Worm (Caenorhabditis elegans) whole organism, midembryonic: ENCODE measurements around the gene idhg-1.

Experiments used
- T22C8.4 ChIP-seq: fragments of 200-800 bp; sonication (Bioruptor generic); IDR thresholded peaks from 2 replicates; pipeline ENCODE4 v1.3.6; 2022; ENCODE audit warnings: missing genetic modification characterization, missing compliant biosample characterization
- cog-1 ChIP-seq: sonication (generic microtip); optimal IDR thresholded peaks from 2 replicates; lab custom pipeline; 2016; ENCODE audit warnings: missing genetic modification characterization, missing compliant biosample characterization
- flt-1 ChIP-seq: fragments of 200-800 bp; sonication (Bioruptor generic); IDR thresholded peaks from 2 replicates; pipeline ENCODE4 v1.3.6; 2022; ENCODE audit warnings: missing genetic modification characterization, missing compliant biosample characterization
- med-1 ChIP-seq: sonication (generic microtip); optimal IDR thresholded peaks from 2 replicates; lab custom pipeline; 2017; ENCODE audit warnings: missing genetic modification characterization, mild to moderate bottlenecking, missing compliant biosample characterization, antibody characterized with exemption, missing genetic modification reagents; ENCODE audit not compliant: insufficient read depth
- tab-1 ChIP-seq: fragments of 200-800 bp; sonication (Bioruptor generic); IDR thresholded peaks from 2 replicates; pipeline ENCODE4 v1.3.6; 2022; ENCODE audit warnings: missing genetic modification characterization, missing compliant biosample characterization
- ztf-23 ChIP-seq: fragments of 200-800 bp; sonication (Bioruptor generic); IDR thresholded peaks from 2 replicates; pipeline ENCODE4 v1.3.6; 2022; ENCODE audit warnings: missing genetic modification reagents, missing genetic modification characterization, missing compliant biosample characterization
- ztf-29 ChIP-seq: fragments of 200-800 bp; sonication (Bioruptor generic); IDR thresholded peaks from 2 replicates; pipeline ENCODE4 v1.3.6; 2022; ENCODE audit warnings: missing genetic modification reagents, missing genetic modification characterization, missing compliant biosample characterization

ce11 chrIII:4601286-4601685 lies 32.7 kb downstream of the idhg-1 start:
- no peak for TF ChIP-seq ztf-23 (GFP tag; lab: Robert Waterston, UW)
- TF ChIP-seq cog-1 (tag; lab: Kevin White, UChicago) = no peak
- no peak for TF ChIP-seq flt-1 (GFP tag; lab: Robert Waterston, UW)
- TF ChIP-seq T22C8.4 = no peak
- TF ChIP-seq tab-1 (GFP tag; lab: Robert Waterston, UW) = no peak
- no peak for TF ChIP-seq ztf-29 (GFP tag; lab: Robert Waterston, UW)
- no peak for TF ChIP-seq med-1
